Worm (Caenorhabditis elegans) whole organism, young adult: ENCODE data around the gene klp-6.

Experiments used
- B0019.2 ChIP-seq: fragments of 200-800 bp; sonication (Bioruptor generic); conservative IDR thresholded peaks from 2 replicates; pipeline ENCODE4 v1.3.6; 2022; ENCODE audit warnings: missing genetic modification reagents, missing genetic modification characterization, missing compliant biosample characterization
- B0336.3 ChIP-seq: fragments of 200-800 bp; sonication (Bioruptor generic); IDR thresholded peaks from 2 replicates; pipeline ENCODE4 v1.3.6; 2022; ENCODE audit warnings: missing genetic modification characterization, missing compliant biosample characterization
- F33H1.4 ChIP-seq: fragments of 200-800 bp; sonication (Bioruptor generic); IDR thresholded peaks from 2 replicates; pipeline ENCODE4 v1.3.6; 2022; ENCODE audit warnings: missing genetic modification reagents, missing genetic modification characterization, missing compliant biosample characterization
- F49E8.2 ChIP-seq: sonication (generic microtip); optimal IDR thresholded peaks from 3 replicates; lab custom pipeline; 2017; ENCODE audit warnings: missing genetic modification characterization, mild to moderate bottlenecking, missing compliant biosample characterization, antibody characterized with exemption, moderate library complexity; ENCODE audit not compliant: insufficient read depth
- F55B11.4 ChIP-seq: sonication (generic microtip); optimal IDR thresholded peaks from 2 replicates; lab custom pipeline; 2016; ENCODE audit warnings: missing compliant biosample characterization, missing genetic modification characterization, borderline replicate concordance; ENCODE audit not compliant: insufficient read depth
- K12H6.12 ChIP-seq: fragments of 200-800 bp; sonication (Bioruptor generic); optimal IDR thresholded peaks from 2 replicates; lab custom pipeline; 2018; ENCODE audit warnings: mild to moderate bottlenecking, missing genetic modification characterization, missing compliant biosample characterization
- T07F8.4 ChIP-seq: sonication (generic microtip); optimal IDR thresholded peaks from 2 replicates; lab custom pipeline; 2016; ENCODE audit warnings: mild to moderate bottlenecking, missing genetic modification characterization, moderate library complexity, missing compliant biosample characterization
- Y53G8AR.9 ChIP-seq: fragments of 200-800 bp; sonication (Bioruptor generic); conservative IDR thresholded peaks from 2 replicates; pipeline ENCODE4 v1.3.6; 2022; ENCODE audit warnings: missing genetic modification reagents, missing genetic modification characterization, missing compliant biosample characterization
- Y56A3A.18 ChIP-seq: fragments of 200-800 bp; sonication (Bioruptor generic); IDR thresholded peaks from 2 replicates; pipeline ENCODE4 v1.3.6; 2022; ENCODE audit warnings: missing genetic modification reagents, missing genetic modification characterization, missing compliant biosample characterization
- akir-1 ChIP-seq: fragments of 200-800 bp; sonication (Bioruptor generic); optimal IDR thresholded peaks from 2 replicates; lab custom pipeline; 2018; ENCODE audit warnings: mild to moderate bottlenecking, missing genetic modification characterization, moderate library complexity, missing compliant biosample characterization
- atf-7 ChIP-seq: sonication (generic microtip); optimal IDR thresholded peaks from 2 replicates; lab custom pipeline; 2017; ENCODE audit warnings: mild to moderate bottlenecking, missing genetic modification characterization, missing compliant biosample characterization
- attf-3 ChIP-seq: fragments of 200-800 bp; sonication (Bioruptor generic); conservative IDR thresholded peaks from 2 replicates; pipeline ENCODE4 v1.3.6; 2022; ENCODE audit warnings: missing genetic modification reagents, missing genetic modification characterization, missing compliant biosample characterization
- bed-1 ChIP-seq: fragments of 200-800 bp; sonication (Bioruptor generic); IDR thresholded peaks from 2 replicates; pipeline ENCODE4 v1.3.6; 2022; ENCODE audit warnings: missing genetic modification reagents, missing genetic modification characterization, missing compliant biosample characterization
- bed-2 ChIP-seq: fragments of 200-800 bp; sonication (Bioruptor generic); IDR thresholded peaks from 2 replicates; pipeline ENCODE4 v1.3.6; 2022; ENCODE audit warnings: missing genetic modification reagents, missing genetic modification characterization, missing compliant biosample characterization
- ccch-3 ChIP-seq: fragments of 200-800 bp; sonication (Bioruptor generic); optimal IDR thresholded peaks from 2 replicates; lab custom pipeline; 2018; ENCODE audit warnings: mild to moderate bottlenecking, missing genetic modification characterization, missing compliant biosample characterization
- cebp-1 ChIP-seq, 2 experiments: fragments of 200-800 bp in 1 of 2; sonication (Bioruptor generic) in 1 of 2; sonication (generic microtip) in 1 of 2; IDR thresholded peaks in 1 of 2; optimal IDR thresholded peaks in 1 of 2; 2 replicates each; pipeline versions ENCODE4 v1.3.6 to Lab custom; 2017 to 2022; ENCODE audit warnings: missing compliant biosample characterization in 2 of 2, missing genetic modification characterization in 2 of 2, mild to moderate bottlenecking in 1 of 2, missing genetic modification reagents in 1 of 2, moderate library complexity in 1 of 2
- ceh-40 ChIP-seq: fragments of 200-800 bp; sonication (Bioruptor generic); IDR thresholded peaks from 2 replicates; pipeline ENCODE4 v1.3.6; 2022; ENCODE audit warnings: missing genetic modification characterization, missing compliant biosample characterization
- ceh-91 ChIP-seq: fragments of 200-800 bp; sonication (Bioruptor generic); IDR thresholded peaks from 2 replicates; pipeline ENCODE4 v1.3.6; 2022; ENCODE audit warnings: missing genetic modification reagents, missing genetic modification characterization, missing compliant biosample characterization
- dpl-1 ChIP-seq: fragments of 150-350 bp; optimal IDR thresholded peaks from 2 replicates; lab custom pipeline; 2014; ENCODE audit warnings: missing biosample characterization, missing genetic modification reagents, missing genetic modification characterization
- egl-18 ChIP-seq: fragments of 200-800 bp; sonication (Bioruptor generic); IDR thresholded peaks from 2 replicates; pipeline ENCODE4 v1.3.6; 2022; ENCODE audit warnings: missing genetic modification reagents, missing genetic modification characterization, missing compliant biosample characterization
- fkh-3 ChIP-seq: sonication (generic microtip); optimal IDR thresholded peaks from 2 replicates; lab custom pipeline; 2016; ENCODE audit warnings: mild to moderate bottlenecking, missing genetic modification characterization, missing compliant biosample characterization
- hlh-12 ChIP-seq: sonication (generic microtip); optimal IDR thresholded peaks from 2 replicates; lab custom pipeline; 2016; ENCODE audit warnings: missing genetic modification characterization, missing compliant biosample characterization
- hlh-26 ChIP-seq: fragments of 200-800 bp; sonication (Bioruptor generic); conservative IDR thresholded peaks from 2 replicates; pipeline ENCODE4 v1.3.6; 2022; ENCODE audit warnings: missing genetic modification reagents, missing genetic modification characterization, missing compliant biosample characterization
- hrde-1 ChIP-seq: sonication (generic microtip); optimal IDR thresholded peaks from 2 replicates; lab custom pipeline; 2016; ENCODE audit warnings: missing genetic modification characterization, mild to moderate bottlenecking, missing compliant biosample characterization, moderate library complexity, missing genotype, missing genetic modification reagents, borderline replicate concordance
- hsf-1 ChIP-seq: fragments of 200-800 bp; sonication (Bioruptor generic); IDR thresholded peaks from 2 replicates; pipeline ENCODE4 v1.3.6; 2022; ENCODE audit warnings: missing genetic modification reagents, missing genetic modification characterization, missing compliant biosample characterization
- let-607 ChIP-seq, 2 experiments: fragments of 200-800 bp in 1 of 2; sonication (Bioruptor generic) in 1 of 2; sonication (generic microtip) in 1 of 2; optimal IDR thresholded peaks; 2 replicates each; lab custom pipeline; 2016 to 2018; ENCODE audit warnings: mild to moderate bottlenecking in 2 of 2, missing compliant biosample characterization in 2 of 2, missing genetic modification characterization in 2 of 2, moderate library complexity in 2 of 2, missing genotype in 1 of 2
- lin-35 ChIP-seq, 3 experiments: fragments of 150-350 bp in 2 of 3; sonication (generic microtip) in 1 of 3; optimal IDR thresholded peaks; 2 replicates each; lab custom pipeline; 2014 to 2018; ENCODE audit warnings: missing biosample characterization in 3 of 3, missing genetic modification characterization in 3 of 3, missing genetic modification reagents in 3 of 3
- lin-54 ChIP-seq: fragments of 200-800 bp; sonication (Bioruptor generic); optimal IDR thresholded peaks from 2 replicates; lab custom pipeline; 2018; ENCODE audit warnings: mild to moderate bottlenecking, missing genetic modification characterization, missing compliant biosample characterization
- lsy-27 ChIP-seq: sonication (generic microtip); optimal IDR thresholded peaks from 2 replicates; lab custom pipeline; 2017; ENCODE audit warnings: missing genetic modification characterization, mild to moderate bottlenecking, missing compliant biosample characterization, antibody characterized with exemption, missing genotype, borderline replicate concordance; ENCODE audit not compliant: insufficient read depth
- madf-3 ChIP-seq: fragments of 200-800 bp; sonication (Bioruptor generic); IDR thresholded peaks from 2 replicates; pipeline ENCODE4 v1.3.6; 2022; ENCODE audit warnings: missing genetic modification reagents, missing genetic modification characterization, missing compliant biosample characterization
- madf-8 ChIP-seq: fragments of 200-800 bp; sonication (Bioruptor generic); conservative IDR thresholded peaks from 2 replicates; pipeline ENCODE4 v1.3.6; 2022; ENCODE audit warnings: missing genetic modification reagents, missing genetic modification characterization, missing compliant biosample characterization
- mel-28 ChIP-seq: sonication (generic microtip); optimal IDR thresholded peaks from 2 replicates; lab custom pipeline; 2016; ENCODE audit warnings: borderline replicate concordance, mild to moderate bottlenecking, missing genetic modification characterization, missing compliant biosample characterization
- mes-4 ChIP-seq: sonication (generic microtip); optimal IDR thresholded peaks from 2 replicates; lab custom pipeline; 2016; ENCODE audit warnings: missing genotype, missing genetic modification characterization, missing compliant biosample characterization
- mxl-1 ChIP-seq: sonication (generic microtip); optimal IDR thresholded peaks from 2 replicates; lab custom pipeline; 2016; ENCODE audit warnings: missing genetic modification characterization, missing compliant biosample characterization
- nfya-1 ChIP-seq: sonication (generic microtip); optimal IDR thresholded peaks from 2 replicates; lab custom pipeline; 2017; ENCODE audit warnings: antibody characterized with exemption, missing compliant biosample characterization, missing genetic modification characterization, borderline replicate concordance; ENCODE audit not compliant: insufficient read depth
- pha-4 ChIP-seq: fragments of 150-350 bp; sonication (generic microtip); optimal IDR thresholded peaks from 2 replicates; lab custom pipeline; 2014; ENCODE audit warnings: missing biosample characterization, missing genetic modification reagents, missing genetic modification characterization
- rcor-1 ChIP-seq: fragments of 200-800 bp; sonication (Bioruptor generic); IDR thresholded peaks from 2 replicates; pipeline ENCODE4 v1.3.6; 2022; ENCODE audit warnings: missing genetic modification reagents, missing genetic modification characterization, missing compliant biosample characterization
- repo-1 ChIP-seq: sonication (generic microtip); optimal IDR thresholded peaks from 2 replicates; lab custom pipeline; 2017; ENCODE audit warnings: mild to moderate bottlenecking, missing genetic modification characterization, missing compliant biosample characterization
- sdz-38 ChIP-seq: sonication (generic microtip); optimal IDR thresholded peaks from 2 replicates; lab custom pipeline; 2016; ENCODE audit warnings: missing genotype, missing genetic modification characterization, missing compliant biosample characterization
- snpc-1.1 ChIP-seq: sonication (generic microtip); optimal IDR thresholded peaks from 2 replicates; lab custom pipeline; 2017; ENCODE audit warnings: missing genetic modification characterization, mild to moderate bottlenecking, missing compliant biosample characterization, antibody characterized with exemption, moderate library complexity, missing genotype, missing genetic modification reagents; ENCODE audit not compliant: insufficient read depth
- snpc-3.4 ChIP-seq: sonication (generic microtip); optimal IDR thresholded peaks from 2 replicates; lab custom pipeline; 2017; ENCODE audit warnings: missing genetic modification characterization, mild to moderate bottlenecking, missing compliant biosample characterization, antibody characterized with exemption, moderate library complexity, missing genotype, missing genetic modification reagents
- somi-1 ChIP-seq: fragments of 200-800 bp; sonication (Bioruptor generic); optimal IDR thresholded peaks from 2 replicates; lab custom pipeline; 2018; ENCODE audit warnings: mild to moderate bottlenecking, missing genetic modification characterization, missing compliant biosample characterization
- tlf-1 ChIP-seq: fragments of 200-800 bp; sonication (Bioruptor generic); optimal IDR thresholded peaks from 2 replicates; lab custom pipeline; 2018; ENCODE audit warnings: mild to moderate bottlenecking, missing genetic modification characterization, missing compliant biosample characterization
- unc-130 ChIP-seq: sonication (generic microtip); optimal IDR thresholded peaks from 2 replicates; lab custom pipeline; 2016; ENCODE audit warnings: missing genetic modification reagents, missing genetic modification characterization, missing compliant biosample characterization
- xnd-1 ChIP-seq: sonication (generic microtip); optimal IDR thresholded peaks from 2 replicates; lab custom pipeline; 2016; ENCODE audit warnings: missing genotype, missing genetic modification reagents, missing genetic modification characterization, missing compliant biosample characterization
- zim-3 ChIP-seq: sonication (generic microtip); optimal IDR thresholded peaks from 2 replicates; lab custom pipeline; 2017; ENCODE audit warnings: mild to moderate bottlenecking, missing genetic modification characterization, moderate library complexity, missing compliant biosample characterization

Gene klp-6

DNA sequence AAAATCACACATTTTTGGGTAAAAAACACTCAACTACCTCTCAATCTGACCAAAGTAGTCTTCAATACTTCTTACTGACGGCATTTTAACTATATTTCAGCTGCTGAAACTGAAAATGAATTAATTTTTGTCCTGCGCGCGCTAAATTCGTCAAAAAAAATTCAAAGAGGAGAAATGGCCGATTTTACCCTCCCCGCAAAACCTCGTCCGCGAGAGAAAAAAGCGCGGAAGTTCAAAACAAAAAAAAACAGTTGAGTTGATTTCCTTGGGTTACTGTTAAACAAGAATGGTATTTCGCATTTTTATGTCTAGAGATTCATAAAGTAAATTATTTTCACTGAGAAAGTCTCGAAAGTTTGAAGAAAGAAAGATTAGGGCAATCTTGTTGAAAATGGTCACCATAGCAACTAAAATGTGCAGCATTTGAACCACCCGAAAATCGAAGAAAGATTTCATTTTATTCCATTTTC lies 43.9 kb upstream of the klp-6 start, which contains the start of the genes C27F2.10 and wdr-60 (continued):
- TF ChIP-seq hlh-26 (GFP tag; lab: Robert Waterston, UW) (no peak), cebp-1 (GFP tag; IDR thresholded peaks at IDR 0.05; lab: Robert Waterston, UW) (no peak), cebp-1 (tag; optimal IDR thresholded peaks at IDR 0.05; lab: Kevin White, UChicago) (no peak), snpc-3.4 (tag; lab: Kevin White, UChicago) (no peak), Y53G8AR.9 (no peak), bed-1 (GFP tag; lab: Robert Waterston, UW) (no peak), snpc-1.1 (tag; lab: Kevin White, UChicago) (no peak), hrde-1 (no peak), F55B11.4 (no peak), madf-3 (GFP tag; lab: Robert Waterston, UW) (no peak), let-607 (tag; optimal IDR thresholded peaks at IDR 0.05; lab: Kevin White, UChicago) (no peak), hlh-12 (tag; lab: Kevin White, UChicago) (no peak)

DNA sequence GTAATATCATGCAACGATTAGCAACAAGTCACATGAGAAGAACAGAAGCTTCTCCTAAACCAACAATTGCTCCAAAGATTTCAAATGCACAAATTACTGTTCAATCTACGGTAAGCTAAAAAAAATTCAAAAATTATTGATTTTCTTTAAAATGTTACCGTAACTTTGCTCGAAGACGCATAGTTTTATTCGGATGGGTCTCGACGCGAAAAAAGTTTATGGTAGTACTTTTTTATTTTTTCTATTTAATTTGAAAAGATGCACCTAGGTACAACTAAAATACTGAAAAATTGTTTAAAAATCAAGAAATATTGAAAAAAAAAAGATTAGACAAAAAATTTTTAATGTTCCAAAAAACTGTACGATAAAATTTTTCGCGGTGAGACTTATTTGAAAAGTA lies 43.1 kb upstream of the klp-6 start:
- TF ChIP-seq ceh-40 (GFP tag; lab: Robert Waterston, UW) (no peak), ceh-91 (GFP tag; lab: Robert Waterston, UW) (no peak), F49E8.2 (tag; lab: Kevin White, UChicago) (no peak), hlh-26 (GFP tag; lab: Robert Waterston, UW) (no peak), F33H1.4 (peak; percentile 85), atf-7 (tag; lab: Kevin White, UChicago) (no peak), Y56A3A.18 (GFP tag; lab: Robert Waterston, UW) (no peak), lin-54 (GFP tag; lab: Kevin White, UChicago) (peak; percentile 7), snpc-3.4 (tag; lab: Kevin White, UChicago) (no peak), hsf-1 (GFP tag; lab: Robert Waterston, UW) (no peak), K12H6.12 (tag; lab: Kevin White, UChicago) (no peak), mel-28 (no peak), nfya-1 (tag; lab: Kevin White, UChicago) (no peak), mes-4 (tag; lab: Kevin White, UChicago) (no peak), rcor-1 (GFP tag; lab: Robert Waterston, UW) (no peak), akir-1 (GFP tag; lab: Kevin White, UChicago) (no peak), fkh-3 (tag; lab: Kevin White, UChicago) (no peak), repo-1 (tag; lab: Kevin White, UChicago) (no peak), somi-1 (no peak), tlf-1 (GFP tag; lab: Kevin White, UChicago) (no peak), unc-130 (GFP tag; lab: Kevin White, UChicago) (no peak), xnd-1 (peak; percentile 81), sdz-38 (no peak), zim-3 (tag; lab: Kevin White, UChicago) (no peak), Y53G8AR.9 (no peak), lsy-27 (tag; lab: Kevin White, UChicago) (no peak), bed-2 (GFP tag; lab: Robert Waterston, UW) (no peak), lin-35 (GFP tag; optimal IDR thresholded peaks at IDR 0.05; lab: Kevin White, UChicago) (no peak), B0019.2 (GFP tag; lab: Robert Waterston, UW) (no peak), B0336.3 (no peak), madf-8 (GFP tag; lab: Robert Waterston, UW) (peak; percentile 62), egl-18 (GFP tag; lab: Robert Waterston, UW) (no peak), ccch-3 (GFP tag; lab: Kevin White, UChicago) (no peak), attf-3 (GFP tag; lab: Robert Waterston, UW) (no peak), mxl-1 (tag; lab: Kevin White, UChicago) (no peak), T07F8.4 (no peak), pha-4 (tag; lab: Kevin White, UChicago) (no peak), dpl-1 (GFP tag; lab: Kevin White, UChicago) (no peak)
